Worm (Caenorhabditis elegans): ENCODE results near the gene fkb-4.

The fkb-4 gene

ce11 chrV:12787026-12787425, at the start of gene fkb-4:
TSS of gene fkb-4 (minus strand) at chrV:12787126.
- TF ChIP-seq ceh-30 (tag; optimal IDR thresholded peaks at IDR 0.05): no peak
- no peak for TF ChIP-seq pha-2 (tag; optimal IDR thresholded peaks at IDR 0.05)
- no peak for TF ChIP-seq ceh-18 (tag; optimal IDR thresholded peaks at IDR 0.05)
- no peak for TF ChIP-seq ceh-9 (tag; optimal IDR thresholded peaks at IDR 0.05)
- TF ChIP-seq madf-2 (tag; optimal IDR thresholded peaks at IDR 0.05): no peak
- TF ChIP-seq zip-5 (tag; optimal IDR thresholded peaks at IDR 0.05): no peak
- TF ChIP-seq unc-3 (GFP tag; conservative IDR thresholded peaks at IDR 0.05): no peak
- no peak for TF ChIP-seq unc-3 (tag; optimal IDR thresholded peaks at IDR 0.05)
- no peak for TF ChIP-seq K09A11.1 (tag; optimal IDR thresholded peaks at IDR 0.05; ENCODE audit: insufficient read depth)
- TF ChIP-seq eyg-1 (tag; optimal IDR thresholded peaks at IDR 0.05): no peak
- no peak for TF ChIP-seq pat-9 (tag; optimal IDR thresholded peaks at IDR 0.05)
- TF ChIP-seq nhr-232 (tag; optimal IDR thresholded peaks at IDR 0.05): no peak
- no peak for TF ChIP-seq C38D4.7 (GFP tag; optimal IDR thresholded peaks at IDR 0.05)

ce11 chrV:12835388-12835787, 48.5 kb upstream of the fkb-4 start, which contains the start of gene C44H9.4:
TSS of gene C44H9.4 (plus strand) at chrV:12835688.
- TF ChIP-seq tbx-7 (tag; optimal IDR thresholded peaks at IDR 0.05) (no peak), ets-4 (tag; optimal IDR thresholded peaks at IDR 0.05) (no peak), unc-3 (GFP tag; conservative IDR thresholded peaks at IDR 0.05) (no peak), unc-3 (tag; optimal IDR thresholded peaks at IDR 0.05) (no peak), ceh-48 (tag; optimal IDR thresholded peaks at IDR 0.05) (no peak), lin-11 (tag; optimal IDR thresholded peaks at IDR 0.05) (no peak), che-1 (tag; optimal IDR thresholded peaks at IDR 0.05) (no peak), syd-9 (tag; optimal IDR thresholded peaks at IDR 0.05) (no peak), ama-1 (optimal IDR thresholded peaks at IDR 0.05) (no peak), pat-9 (tag; optimal IDR thresholded peaks at IDR 0.05) (no peak), nfya-1 (tag; optimal IDR thresholded peaks at IDR 0.05) (no peak), Y22D7AL.16 (tag; optimal IDR thresholded peaks at IDR 0.05) (no peak), elt-2 (tag; optimal IDR thresholded peaks at IDR 0.05) (no peak), hlh-30 (tag; optimal IDR thresholded peaks at IDR 0.05; ENCODE audit: insufficient read depth) (no peak), hlh-6 (tag; optimal IDR thresholded peaks at IDR 0.05) (no peak), ceh-14 (tag; optimal IDR thresholded peaks at IDR 0.05) (no peak), unc-86 (tag; optimal IDR thresholded peaks at IDR 0.05) (no peak), hlh-13 (GFP tag; optimal IDR thresholded peaks at IDR 0.05) (no peak), F13H6.1 (tag; optimal IDR thresholded peaks at IDR 0.05) (no peak), lim-6 (tag; optimal IDR thresholded peaks at IDR 0.05) (no peak), dve-1 (tag; optimal IDR thresholded peaks at IDR 0.05) (no peak)

- TF ChIP-seq pha-4 (tag; optimal IDR thresholded peaks at IDR 0.05) (no peak), ceh-45 (GFP tag; IDR thresholded peaks at IDR 0.05) (no peak), odd-2 (tag; optimal IDR thresholded peaks at IDR 0.05) (no peak), C08G9.2 (tag; optimal IDR thresholded peaks at IDR 0.05) (no peak), npax-4 (tag; optimal IDR thresholded peaks at IDR 0.05) (no peak), ahr-1 (tag; optimal IDR thresholded peaks at IDR 0.05) (no peak)
These were observed 40.3 kb upstream of the fkb-4 start, which contains the start of gene ugt-15 for ce11 chrV:12827219-12827618. TSS of gene ugt-15 (plus strand) at chrV:12827519.

ce11 chrV:12824777-12825176, 37.9 kb upstream of the fkb-4 start, which contains the start of gene ugt-16:
TSS of gene ugt-16 (plus strand) at chrV:12825024.
- TF ChIP-seq ceh-48 (tag; optimal IDR thresholded peaks at IDR 0.05) (no peak), Y22D7AL.16 (tag; optimal IDR thresholded peaks at IDR 0.05) (no peak), elt-2 (tag; optimal IDR thresholded peaks at IDR 0.05) (peak; percentile 1)
